Worm (Caenorhabditis elegans): ENCODE measurements around the gene exos-8.

- TF ChIP-seq let-526 (GFP tag; IDR thresholded peaks at IDR 0.05), result no peak
- TF ChIP-seq Y53G8AR.9 (GFP tag; conservative IDR thresholded peaks at IDR 0.05), result no peak
- no peak for TF ChIP-seq nfya-1 (tag; optimal IDR thresholded peaks at IDR 0.05; ENCODE audit: borderline replicate concordance, insufficient read depth)
- no peak for TF ChIP-seq sdz-38 (tag; optimal IDR thresholded peaks at IDR 0.05)
- no peak for TF ChIP-seq lin-35 (GFP tag; optimal IDR thresholded peaks at IDR 0.05)
- no peak for TF ChIP-seq xnd-1 (tag; optimal IDR thresholded peaks at IDR 0.05)
- no peak for TF ChIP-seq attf-5 (GFP tag; optimal IDR thresholded peaks at IDR 0.05)
- TF ChIP-seq ama-1 (optimal IDR thresholded peaks at IDR 0.05), result no peak
- TF ChIP-seq ama-1 (GFP tag; optimal IDR thresholded peaks at IDR 0.05), result no peak
- no peak for TF ChIP-seq cebp-2 (GFP tag; IDR thresholded peaks at IDR 0.05)
Observed at ce11 chrII:6772482-6772881, 31.0 kb downstream of the exos-8 start.
